Fruit fly (Drosophila melanogaster) whole organism, pupa: ENCODE data around the gene Smn.

Source experiments
- CG10348 ChIP-seq: fragments of 200-800 bp; sonication (Bioruptor generic); IDR thresholded peaks from 2 replicates; pipeline ENCODE4 v1.3.6; 2022; ENCODE audit warnings: missing biosample characterization, missing genetic modification characterization
- CG12605 ChIP-seq: fragments of 200-800 bp; sonication (Bioruptor generic); IDR thresholded peaks from 2 replicates; pipeline ENCODE4 v1.3.6; 2022; ENCODE audit warnings: missing biosample characterization, missing genetic modification characterization
- CG13204 ChIP-seq: fragments of 200-800 bp; sonication (Bioruptor generic); optimal IDR thresholded peaks from 2 replicates; lab custom pipeline; 2018; ENCODE audit warnings: missing biosample characterization, mild to moderate bottlenecking, missing genetic modification characterization, moderate library complexity
- CG14655 ChIP-seq: fragments of 200-800 bp; sonication (Bioruptor generic); optimal IDR thresholded peaks from 3 replicates; lab custom pipeline; 2017; ENCODE audit warnings: mild to moderate bottlenecking, missing biosample characterization, missing genetic modification reagents, missing genetic modification characterization
- CG15710 ChIP-seq: fragments of 200-800 bp; sonication (Bioruptor generic); optimal IDR thresholded peaks from 2 replicates; lab custom pipeline; 2018; ENCODE audit warnings: missing biosample characterization, mild to moderate bottlenecking, missing genetic modification characterization, moderate library complexity
- CG17806 ChIP-seq: fragments of 200-800 bp; sonication (Bioruptor generic); optimal IDR thresholded peaks from 2 replicates; lab custom pipeline; 2018; ENCODE audit warnings: missing biosample characterization, mild to moderate bottlenecking, missing genetic modification characterization, moderate library complexity
- CG32121 ChIP-seq: fragments of 200-800 bp; sonication (Bioruptor generic); IDR thresholded peaks from 2 replicates; pipeline ENCODE4 v1.3.6; 2022; ENCODE audit warnings: missing biosample characterization, missing genetic modification characterization
- CG34367 ChIP-seq: fragments of 200-800 bp; sonication (Bioruptor generic); optimal IDR thresholded peaks from 2 replicates; lab custom pipeline; 2018; ENCODE audit warnings: missing biosample characterization, mild to moderate bottlenecking, missing genetic modification characterization
- CG4496 ChIP-seq: fragments of 200-800 bp; sonication (Bioruptor generic); IDR thresholded peaks from 3 replicates; pipeline ENCODE4 v1.3.6; 2022; ENCODE audit warnings: missing biosample characterization, missing genetic modification characterization
- CG8159 ChIP-seq: fragments of 200-800 bp; sonication (Bioruptor generic); optimal IDR thresholded peaks from 3 replicates; lab custom pipeline; 2018; ENCODE audit warnings: missing biosample characterization, mild to moderate bottlenecking, missing genetic modification characterization, moderate library complexity
- CG8301 ChIP-seq: fragments of 200-800 bp; sonication (Bioruptor generic); optimal IDR thresholded peaks from 2 replicates; lab custom pipeline; 2018; ENCODE audit warnings: missing biosample characterization, mild to moderate bottlenecking, missing genetic modification characterization
- CG9948 ChIP-seq: fragments of 200-800 bp; sonication (Bioruptor generic); optimal IDR thresholded peaks from 2 replicates; lab custom pipeline; 2018; ENCODE audit warnings: missing biosample characterization, mild to moderate bottlenecking, missing genetic modification characterization, moderate library complexity
- D1 ChIP-seq: fragments of 200-800 bp; sonication (Bioruptor generic); optimal IDR thresholded peaks from 2 replicates; lab custom pipeline; 2018; ENCODE audit warnings: missing biosample characterization, mild to moderate bottlenecking, missing genetic modification characterization, moderate library complexity
- EcR ChIP-seq: fragments of 200-800 bp; sonication (Bioruptor generic); optimal IDR thresholded peaks from 3 replicates; lab custom pipeline; 2019; ENCODE audit warnings: missing biosample characterization, missing genetic modification characterization, mild to moderate bottlenecking, moderate library complexity, missing genetic modification reagents
- Ets98B ChIP-seq: fragments of 200-800 bp; sonication (Bioruptor generic); IDR thresholded peaks from 2 replicates; pipeline ENCODE4 v1.3.6; 2022; ENCODE audit warnings: missing biosample characterization, missing genetic modification characterization
- Pif1A ChIP-seq: fragments of 200-800 bp; sonication (Bioruptor generic); optimal IDR thresholded peaks from 3 replicates; lab custom pipeline; 2016; ENCODE audit warnings: missing biosample characterization, missing genetic modification characterization
- Pif1B ChIP-seq: fragments of 200-800 bp; sonication (Bioruptor generic); optimal IDR thresholded peaks from 3 replicates; lab custom pipeline; 2016; ENCODE audit warnings: missing biosample characterization, missing genetic modification characterization
- Snoo ChIP-seq: fragments of 200-800 bp; sonication (Bioruptor generic); optimal IDR thresholded peaks from 3 replicates; lab custom pipeline; 2017; ENCODE audit warnings: missing biosample characterization, mild to moderate bottlenecking, missing genetic modification characterization, inconsistent platforms
- fd96Ca ChIP-seq: fragments of 200-800 bp; sonication (Bioruptor generic); IDR thresholded peaks from 3 replicates; pipeline ENCODE4 v1.3.6; 2022; ENCODE audit warnings: missing biosample characterization, missing genetic modification characterization
- gl ChIP-seq: fragments of 200-800 bp; sonication (Bioruptor generic); optimal IDR thresholded peaks from 2 replicates; lab custom pipeline; 2018; ENCODE audit warnings: missing biosample characterization, mild to moderate bottlenecking, missing genetic modification characterization
- rn ChIP-seq: fragments of 200-800 bp; sonication (Bioruptor generic); IDR thresholded peaks from 2 replicates; pipeline ENCODE4 v1.3.6; 2022; ENCODE audit warnings: missing biosample characterization, missing genetic modification characterization

The Smn gene

DNA sequence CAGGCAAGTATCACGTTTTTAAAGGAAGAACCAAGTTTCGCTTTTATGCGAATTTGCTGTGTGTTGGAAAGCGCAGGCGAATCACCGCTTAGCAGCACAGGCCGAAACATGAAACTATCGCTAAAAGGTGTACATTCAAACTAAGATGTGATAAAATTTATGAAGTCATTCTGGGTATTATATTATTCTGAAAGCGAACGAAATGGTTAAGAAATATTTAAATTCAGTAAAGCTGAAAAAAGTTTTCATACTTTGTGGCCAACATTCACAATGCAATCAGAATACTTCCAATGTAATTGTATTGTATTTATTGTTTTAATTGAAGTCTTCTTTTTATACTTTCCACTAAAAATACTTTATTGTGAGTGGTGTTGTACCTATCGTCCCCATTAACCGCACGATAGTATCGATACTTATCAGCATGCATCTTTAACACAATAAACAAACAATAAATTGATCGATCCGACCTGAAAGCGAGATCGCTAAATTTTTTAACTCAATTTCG lies at the start of gene Smn:
Smn (minus strand) TSS at position 347 of the 505 bp plus-strand sequence.
- TF ChIP-seq Snoo (tag; lab: Kevin White, UChicago) (peak; percentile 33), CG32121 (GFP tag; lab: Robert Waterston, UW) (no peak), CG9948 (tag; lab: Kevin White, UChicago) (peak; percentile 2), Ets98B (GFP tag; lab: Robert Waterston, UW) (peak; percentile 17; the same call in 1 of the 2 replicates), CG34367 (tag; lab: Kevin White, UChicago) (peak; percentile 17), Pif1A (GFP tag; lab: Kevin White, UChicago) (no peak), CG8301 (peak; percentile 41), CG15710 (tag; lab: Kevin White, UChicago) (peak; percentile 36)

DNA sequence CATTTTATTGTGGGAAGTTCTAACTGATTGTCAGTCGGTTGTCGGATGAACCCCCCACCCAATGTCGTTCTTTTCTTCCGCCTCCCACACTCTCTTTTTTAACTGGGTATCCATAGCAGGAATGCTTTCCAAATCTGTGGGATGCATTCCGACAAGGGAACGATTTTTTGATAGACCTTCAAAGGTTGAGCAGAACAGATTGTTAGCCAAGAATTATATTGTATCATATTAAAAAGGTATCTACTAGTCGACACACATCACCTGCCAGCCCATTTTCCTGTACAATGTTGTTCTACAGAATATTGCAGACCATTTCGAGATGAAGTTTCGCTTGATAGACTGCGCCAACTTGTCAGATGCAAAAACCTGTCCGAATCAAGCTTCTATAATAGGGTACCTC lies 48.4 kb upstream of the Smn start:
- TF ChIP-seq CG9948 (tag; lab: Kevin White, UChicago) = no peak
- TF ChIP-seq CG14655 = no peak
- TF ChIP-seq CG15710 (tag; lab: Kevin White, UChicago) = no peak
- no peak for TF ChIP-seq CG17806 (tag; lab: Kevin White, UChicago)
- TF ChIP-seq CG34367 (tag; lab: Kevin White, UChicago) = no peak
- TF ChIP-seq EcR = no peak
- TF ChIP-seq CG13204 (GFP tag; lab: Kevin White, UChicago) = no peak
- no peak for TF ChIP-seq Snoo (tag; lab: Kevin White, UChicago)
- TF ChIP-seq D1 = no peak
- TF ChIP-seq CG12605 (GFP tag; lab: Robert Waterston, UW) = no peak
- no peak for TF ChIP-seq Ets98B (GFP tag; lab: Robert Waterston, UW)
- no peak for TF ChIP-seq Pif1A (GFP tag; lab: Kevin White, UChicago)
- TF ChIP-seq Pif1B (GFP tag; lab: Kevin White, UChicago) = no peak
- TF ChIP-seq rn = no peak
- no peak for TF ChIP-seq gl (tag; lab: Kevin White, UChicago)
- no peak for TF ChIP-seq fd96Ca (GFP tag; lab: Robert Waterston, UW)
- no peak for TF ChIP-seq CG10348
- no peak for TF ChIP-seq CG8159
- no peak for TF ChIP-seq CG8301

DNA sequence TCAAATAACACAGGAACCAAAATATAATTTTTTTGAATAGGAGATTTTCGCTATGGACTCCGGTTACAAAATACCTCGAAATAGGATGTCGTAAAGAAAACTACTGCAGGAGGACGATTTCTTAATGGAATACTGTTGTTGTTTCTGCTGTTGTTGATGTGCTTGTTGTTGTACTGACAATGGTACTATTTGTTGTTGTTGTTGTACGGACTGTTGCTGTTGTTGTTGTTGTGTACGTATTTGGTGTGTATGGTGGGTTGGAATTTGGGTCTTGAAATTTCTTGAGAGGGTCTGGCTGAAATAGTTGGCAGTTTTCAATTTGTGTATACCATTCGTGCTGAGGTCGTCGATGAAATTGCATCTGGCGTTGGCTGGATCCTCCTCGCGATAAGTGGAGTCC lies 44.9 kb upstream of the Smn start:
- TF ChIP-seq CG8301 = no peak

DNA sequence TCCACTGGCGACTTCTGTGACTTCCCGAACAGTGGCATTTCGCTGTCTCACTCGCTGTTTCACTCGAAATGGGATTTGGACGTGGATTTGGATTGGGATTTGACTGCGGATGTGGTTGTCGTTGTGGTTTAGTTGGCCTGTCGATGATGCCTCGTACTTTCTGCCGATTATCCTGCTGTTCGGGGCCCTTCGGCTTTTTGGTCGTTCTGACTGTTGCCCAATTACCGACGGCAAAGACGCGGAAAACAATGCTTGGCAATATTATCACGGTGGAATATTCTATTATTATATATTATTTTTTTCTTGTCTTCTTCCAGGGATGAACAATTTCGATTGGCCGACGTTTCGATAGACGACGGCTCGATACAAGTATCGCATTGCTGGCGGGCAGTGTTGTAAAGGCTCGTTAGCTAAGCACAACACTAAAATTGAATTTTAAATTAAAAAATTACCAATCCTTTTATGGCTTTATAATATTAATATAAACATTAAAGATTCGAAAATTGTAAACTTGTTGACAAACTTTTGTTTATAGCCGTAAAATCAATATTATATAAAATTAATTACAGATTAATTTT lies 33.9 kb upstream of the Smn start, which contains the start of gene Mo25:
Mo25 (minus strand) TSS at position 341 of the 578 bp plus-strand sequence.
- no peak for TF ChIP-seq EcR
- TF ChIP-seq Snoo (tag; lab: Kevin White, UChicago) = peak; percentile 31
- TF ChIP-seq CG12605 (GFP tag; lab: Robert Waterston, UW) = no peak
- TF ChIP-seq gl (tag; lab: Kevin White, UChicago) = no peak
- no peak for TF ChIP-seq CG8301
- no peak for TF ChIP-seq CG9948 (tag; lab: Kevin White, UChicago)
- TF ChIP-seq D1 = no peak
- TF ChIP-seq Ets98B (GFP tag; lab: Robert Waterston, UW) = peak; percentile 30; the same call in 1 of the 2 replicates
- TF ChIP-seq CG4496 (GFP tag; lab: Robert Waterston, UW) = no peak
- TF ChIP-seq CG32121 (GFP tag; lab: Robert Waterston, UW) = 0 out of 2 replicates have a peak, but pooled peaks have one; percentile 13
- TF ChIP-seq fd96Ca (GFP tag; lab: Robert Waterston, UW) = peak; percentile 30; the same call in 1 of the 3 replicates
- peak; percentile 44 for TF ChIP-seq Pif1B (GFP tag; lab: Kevin White, UChicago)
- TF ChIP-seq CG17806 (tag; lab: Kevin White, UChicago) = no peak
- no peak for TF ChIP-seq CG8159
- peak; percentile 48 for TF ChIP-seq CG15710 (tag; lab: Kevin White, UChicago)
- no peak for TF ChIP-seq Pif1A (GFP tag; lab: Kevin White, UChicago)
- no peak for TF ChIP-seq CG34367 (tag; lab: Kevin White, UChicago)

DNA sequence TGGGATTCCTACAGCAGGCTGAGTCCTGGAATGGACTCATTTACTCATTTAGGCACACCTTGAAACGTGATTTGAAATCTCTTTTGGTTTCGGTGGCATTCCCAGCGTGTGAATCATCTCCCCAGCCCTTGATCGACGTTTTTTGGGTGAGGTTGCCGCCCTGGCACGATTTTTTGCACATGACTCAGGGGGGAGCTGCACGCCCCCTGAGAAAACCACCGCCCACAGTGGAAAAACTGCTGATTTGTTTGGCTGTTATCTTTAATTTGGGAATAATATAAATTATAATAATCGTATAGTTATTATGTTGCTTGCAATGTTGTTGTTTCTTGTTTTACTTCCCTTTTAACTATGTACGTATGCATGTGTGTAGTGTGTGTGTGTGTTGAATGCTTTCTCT lies 31.6 kb upstream of the Smn start:
- TF ChIP-seq D1 = no peak
- peak; percentile 21; the same call in 1 of the 3 replicates for TF ChIP-seq fd96Ca (GFP tag; lab: Robert Waterston, UW)
- no peak for TF ChIP-seq CG15710 (tag; lab: Kevin White, UChicago)
- TF ChIP-seq CG4496 (GFP tag; lab: Robert Waterston, UW) = no peak
- TF ChIP-seq CG9948 (tag; lab: Kevin White, UChicago) = no peak
- TF ChIP-seq Pif1A (GFP tag; lab: Kevin White, UChicago) = no peak
- no peak for TF ChIP-seq CG8159
- TF ChIP-seq Ets98B (GFP tag; lab: Robert Waterston, UW) = no peak
- no peak for TF ChIP-seq CG8301
- TF ChIP-seq EcR = peak; percentile 75

DNA sequence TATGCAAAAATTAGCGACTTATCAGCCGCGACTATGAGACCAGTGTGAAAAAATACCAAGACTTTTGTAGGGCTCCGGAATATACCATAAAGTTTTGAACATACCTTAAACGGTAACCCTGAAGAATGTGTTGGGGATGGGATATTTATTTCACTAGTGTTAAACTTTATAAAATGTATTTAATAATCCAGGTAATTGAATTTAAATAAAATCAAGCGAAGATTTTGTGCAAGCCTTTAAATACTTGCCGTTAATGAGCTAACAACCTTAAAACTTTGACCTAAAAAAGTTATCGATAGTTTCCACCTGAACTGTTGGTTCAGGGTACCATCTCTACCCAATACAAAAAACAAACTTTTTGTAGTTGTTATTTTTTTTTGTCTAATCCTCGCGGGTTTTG lies 30.8 kb upstream of the Smn start, which contains the start of gene CG4101:
CG4101 (plus strand) TSS at position 335 of the 400 bp plus-strand sequence.
- TF ChIP-seq fd96Ca (GFP tag; lab: Robert Waterston, UW) (peak; percentile 74), CG9948 (tag; lab: Kevin White, UChicago) (peak; percentile 50), gl (tag; lab: Kevin White, UChicago) (peak; percentile 45), CG34367 (tag; lab: Kevin White, UChicago) (peak; percentile 59), rn (no peak; the same call in none of the 2 replicates), CG4496 (GFP tag; lab: Robert Waterston, UW) (peak; percentile 80), CG17806 (tag; lab: Kevin White, UChicago) (peak; percentile 69), CG32121 (GFP tag; lab: Robert Waterston, UW) (peak; percentile 76; the same call in 1 of the 2 replicates), Snoo (tag; lab: Kevin White, UChicago) (peak; percentile 70), CG14655 (peak; percentile 64), CG10348 (0 out of 2 replicates have a peak, but pooled peaks have one; percentile 52), Ets98B (GFP tag; lab: Robert Waterston, UW) (peak; percentile 79), EcR (no peak), CG8159 (peak; percentile 69), D1 (no peak), CG12605 (GFP tag; lab: Robert Waterston, UW) (no peak), CG15710 (tag; lab: Kevin White, UChicago) (peak; percentile 79), Pif1A (GFP tag; lab: Kevin White, UChicago) (peak; percentile 71), Pif1B (GFP tag; lab: Kevin White, UChicago) (peak; percentile 56), CG8301 (peak; percentile 60), CG13204 (GFP tag; lab: Kevin White, UChicago) (no peak)
